Fruit fly (Drosophila melanogaster): ENCODE data around the gene CG5800.
A peak's percentile ranks its signal among the peaks of the same experiment; 100 is the strongest.

DNA sequence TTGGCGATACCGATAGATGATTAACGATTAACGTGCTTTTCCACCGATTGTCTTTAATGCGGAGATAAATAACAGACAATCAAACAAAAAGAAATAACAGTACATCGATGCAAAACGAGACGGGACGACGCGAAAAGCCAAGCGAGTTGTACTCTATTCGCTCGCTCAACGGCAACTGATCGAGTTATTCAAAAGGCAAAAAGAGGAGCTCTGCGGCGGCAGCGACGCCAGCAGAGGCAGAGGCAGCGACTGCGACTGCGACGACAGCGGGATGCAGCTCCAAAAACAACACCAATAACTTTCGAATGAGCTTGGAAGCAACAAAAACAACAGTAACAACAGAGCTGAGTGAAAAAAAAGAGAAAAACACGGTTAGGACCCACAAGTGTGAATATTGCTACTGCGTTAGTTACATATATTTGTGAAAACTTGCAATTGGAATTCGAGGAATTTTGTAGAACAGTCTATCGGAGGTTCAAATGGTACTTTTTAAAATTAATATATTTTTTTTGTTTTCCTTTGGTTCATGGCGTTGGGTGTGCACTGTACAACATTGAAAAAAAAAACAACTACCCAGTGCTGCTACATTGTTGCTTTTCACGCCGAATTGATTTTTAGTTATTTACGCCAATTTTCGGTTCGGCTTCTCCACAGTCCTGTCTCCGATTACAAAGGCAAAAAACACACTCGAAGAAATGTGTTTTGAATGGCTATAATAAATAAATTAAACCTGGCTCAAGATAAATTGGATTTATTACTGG, 46.8 kb downstream of the CG5800 start:
- no peak for TF ChIP-seq pros (GFP tag; optimal IDR thresholded peaks at IDR 0.05)
- TF ChIP-seq fd64A (GFP tag; optimal IDR thresholded peaks at IDR 0.05): no peak
- TF ChIP-seq chif (GFP tag; optimal IDR thresholded peaks at IDR 0.05): peak; percentile 8 to 24
- TF ChIP-seq Scr (GFP tag; IDR thresholded peaks at IDR 0.05; ENCODE audit: partially characterized antibody): 0 out of 2 replicates have a peak, but pooled peaks have one; percentile 14
- TF ChIP-seq CG17361 (GFP tag; IDR thresholded peaks at IDR 0.05): peak; percentile 65; the same call in 2 of the 3 replicates
- TF ChIP-seq CkIIα-i1 (GFP tag; IDR thresholded peaks at IDR 0.05): no peak
- peak; percentile 28 for TF ChIP-seq nau (GFP tag; optimal IDR thresholded peaks at IDR 0.05)
- peak; percentile 75 for TF ChIP-seq Gug (GFP tag; IDR thresholded peaks at IDR 0.05)
- TF ChIP-seq az2 (GFP tag; optimal IDR thresholded peaks at IDR 0.05): peak; percentile 61
- TF ChIP-seq run (tag; optimal IDR thresholded peaks at IDR 0.05): peak; percentile 16
- TF ChIP-seq CG12236 (GFP tag; optimal IDR thresholded peaks at IDR 0.05): no peak
- TF ChIP-seq CG16813 (GFP tag; IDR thresholded peaks at IDR 0.05; ENCODE audit: partially characterized antibody): no peak
- TF ChIP-seq ken (GFP tag; IDR thresholded peaks at IDR 0.05): peak; percentile 90
- TF ChIP-seq sima (GFP tag; optimal IDR thresholded peaks at IDR 0.05): no peak
